Worm (Caenorhabditis elegans) whole organism, late embryonic: Measurements from ENCODE around the gene K02D10.8.

ENCODE experiments used
- C08G9.2 ChIP-seq: sonication (generic microtip); optimal IDR thresholded peaks from 2 replicates; lab custom pipeline; 2016; ENCODE audit warnings: mild to moderate bottlenecking, missing genetic modification characterization, moderate library complexity, missing compliant biosample characterization
- C38D4.7 ChIP-seq: fragments of 200-800 bp; sonication (Bioruptor generic); optimal IDR thresholded peaks from 2 replicates; lab custom pipeline; 2018; ENCODE audit warnings: mild to moderate bottlenecking, missing genetic modification characterization, moderate library complexity, missing compliant biosample characterization
- F13H6.1 ChIP-seq: sonication (generic microtip); optimal IDR thresholded peaks from 2 replicates; lab custom pipeline; 2016; ENCODE audit warnings: missing genetic modification characterization, missing compliant biosample characterization
- K09A11.1 ChIP-seq: sonication (generic microtip); optimal IDR thresholded peaks from 2 replicates; lab custom pipeline; 2017; ENCODE audit warnings: antibody characterized with exemption, mild to moderate bottlenecking, missing genetic modification characterization, missing compliant biosample characterization; ENCODE audit not compliant: insufficient read depth
- T23F11.4 ChIP-seq: fragments of 200-800 bp; sonication (Bioruptor generic); optimal IDR thresholded peaks from 2 replicates; lab custom pipeline; 2018; ENCODE audit warnings: mild to moderate bottlenecking, missing genetic modification characterization, missing compliant biosample characterization
- ahr-1 ChIP-seq: sonication (generic microtip); optimal IDR thresholded peaks from 2 replicates; lab custom pipeline; 2016; ENCODE audit warnings: missing genetic modification characterization, missing compliant biosample characterization
- ama-1 ChIP-seq: fragments of 150-350 bp; optimal IDR thresholded peaks from 2 replicates; lab custom pipeline; 2014
- ceh-18 ChIP-seq: sonication (generic microtip); optimal IDR thresholded peaks from 2 replicates; lab custom pipeline; 2016; ENCODE audit warnings: missing genetic modification characterization, missing compliant biosample characterization
- ceh-19 ChIP-seq: fragments of 200-800 bp; sonication (Bioruptor generic); optimal IDR thresholded peaks from 2 replicates; lab custom pipeline; 2018; ENCODE audit warnings: mild to moderate bottlenecking, missing genetic modification characterization, missing compliant biosample characterization
- ceh-2 ChIP-seq: sonication (generic microtip); optimal IDR thresholded peaks from 2 replicates; lab custom pipeline; 2016; ENCODE audit warnings: missing genotype, missing genetic modification characterization, missing compliant biosample characterization
- ceh-24 ChIP-seq: sonication (generic microtip); optimal IDR thresholded peaks from 2 replicates; lab custom pipeline; 2016; ENCODE audit warnings: mild to moderate bottlenecking, missing genetic modification characterization, missing compliant biosample characterization
- ceh-31 ChIP-seq: sonication (generic microtip); optimal IDR thresholded peaks from 2 replicates; lab custom pipeline; 2016; ENCODE audit warnings: missing genetic modification characterization, missing compliant biosample characterization
- ceh-34 ChIP-seq: sonication (generic microtip); optimal IDR thresholded peaks from 2 replicates; lab custom pipeline; 2016; ENCODE audit warnings: mild to moderate bottlenecking, missing genetic modification characterization, missing compliant biosample characterization
- ceh-45 ChIP-seq: fragments of 200-800 bp; sonication (Bioruptor generic); IDR thresholded peaks from 2 replicates; pipeline ENCODE4 v1.3.6; 2022; ENCODE audit warnings: missing genetic modification reagents, missing genetic modification characterization, missing compliant biosample characterization
- ceh-48 ChIP-seq: sonication (generic microtip); optimal IDR thresholded peaks from 2 replicates; lab custom pipeline; 2016; ENCODE audit warnings: missing genetic modification characterization, inconsistent platforms, missing compliant biosample characterization
- ceh-6 ChIP-seq: fragments of 200-800 bp; sonication (Bioruptor generic); optimal IDR thresholded peaks from 2 replicates; lab custom pipeline; 2018; ENCODE audit warnings: mild to moderate bottlenecking, missing genetic modification characterization, missing compliant biosample characterization
- che-1 ChIP-seq: sonication (generic microtip); optimal IDR thresholded peaks from 2 replicates; lab custom pipeline; 2016; ENCODE audit warnings: mild to moderate bottlenecking, missing genetic modification characterization, missing compliant biosample characterization
- dmd-4 ChIP-seq: sonication (generic microtip); optimal IDR thresholded peaks from 2 replicates; lab custom pipeline; 2016; ENCODE audit warnings: borderline replicate concordance, missing genetic modification characterization, missing compliant biosample characterization
- elt-2 ChIP-seq: sonication (generic microtip); optimal IDR thresholded peaks from 2 replicates; lab custom pipeline; 2016; ENCODE audit warnings: missing genetic modification reagents, missing genetic modification characterization, missing compliant biosample characterization
- ets-4 ChIP-seq: sonication (generic microtip); optimal IDR thresholded peaks from 2 replicates; lab custom pipeline; 2016; ENCODE audit warnings: missing genetic modification characterization, missing compliant biosample characterization
- fkh-6 ChIP-seq: sonication (generic microtip); optimal IDR thresholded peaks from 2 replicates; lab custom pipeline; 2016; ENCODE audit warnings: missing genetic modification characterization, missing compliant biosample characterization
- hlh-13 ChIP-seq: fragments of 200-800 bp; sonication (Bioruptor generic); optimal IDR thresholded peaks from 2 replicates; lab custom pipeline; 2018; ENCODE audit warnings: mild to moderate bottlenecking, missing genetic modification characterization, missing compliant biosample characterization
- hlh-15 ChIP-seq: sonication (generic microtip); optimal IDR thresholded peaks from 2 replicates; lab custom pipeline; 2016; ENCODE audit warnings: missing genetic modification characterization, missing compliant biosample characterization
- hlh-30 ChIP-seq: sonication (generic microtip); optimal IDR thresholded peaks from 2 replicates; lab custom pipeline; 2017; ENCODE audit warnings: antibody characterized with exemption, missing genetic modification characterization, missing compliant biosample characterization; ENCODE audit not compliant: insufficient read depth
- hlh-8 ChIP-seq: sonication (generic microtip); optimal IDR thresholded peaks from 2 replicates; lab custom pipeline; 2016; ENCODE audit warnings: missing genotype, missing genetic modification characterization, missing compliant biosample characterization
- lim-6 ChIP-seq: sonication (generic microtip); optimal IDR thresholded peaks from 2 replicates; lab custom pipeline; 2016; ENCODE audit warnings: missing genetic modification characterization, missing compliant biosample characterization
- lin-11 ChIP-seq: fragments of 200-800 bp; sonication (Bioruptor generic); optimal IDR thresholded peaks from 2 replicates; lab custom pipeline; 2018; ENCODE audit warnings: mild to moderate bottlenecking, missing genetic modification characterization, missing compliant biosample characterization
- madf-2 ChIP-seq: sonication (generic microtip); optimal IDR thresholded peaks from 2 replicates; lab custom pipeline; 2017; ENCODE audit warnings: missing genetic modification characterization, missing compliant biosample characterization
- mec-3 ChIP-seq: sonication (generic microtip); optimal IDR thresholded peaks from 2 replicates; lab custom pipeline; 2016; ENCODE audit warnings: borderline replicate concordance, missing genetic modification characterization, missing compliant biosample characterization
- nfya-1 ChIP-seq: sonication (generic microtip); optimal IDR thresholded peaks from 2 replicates; lab custom pipeline; 2017; ENCODE audit warnings: missing genetic modification characterization, mild to moderate bottlenecking, missing compliant biosample characterization, antibody characterized with exemption, moderate library complexity
- nhr-11 ChIP-seq: fragments of 150-350 bp; optimal IDR thresholded peaks from 2 replicates; lab custom pipeline; 2014; ENCODE audit warnings: missing biosample characterization, missing genetic modification characterization
- npax-4 ChIP-seq: sonication (generic microtip); optimal IDR thresholded peaks from 2 replicates; lab custom pipeline; 2016; ENCODE audit warnings: missing genetic modification characterization, missing compliant biosample characterization
- odd-2 ChIP-seq: sonication (generic microtip); optimal IDR thresholded peaks from 2 replicates; lab custom pipeline; 2017; ENCODE audit warnings: antibody characterized with exemption, mild to moderate bottlenecking, missing genetic modification characterization, missing compliant biosample characterization
- pag-3 ChIP-seq: sonication (generic microtip); optimal IDR thresholded peaks from 2 replicates; lab custom pipeline; 2016; ENCODE audit warnings: missing compliant biosample characterization, missing genetic modification characterization, borderline replicate concordance
- pax-1 ChIP-seq: fragments of 150-350 bp; optimal IDR thresholded peaks from 2 replicates; lab custom pipeline; 2014; ENCODE audit warnings: missing biosample characterization, missing genetic modification characterization
- pha-2 ChIP-seq: sonication (generic microtip); optimal IDR thresholded peaks from 2 replicates; lab custom pipeline; 2017; ENCODE audit warnings: mild to moderate bottlenecking, missing genetic modification characterization, missing compliant biosample characterization
- pqm-1 ChIP-seq: sonication (generic microtip); optimal IDR thresholded peaks from 2 replicates; lab custom pipeline; 2016; ENCODE audit warnings: missing genetic modification characterization, missing compliant biosample characterization
- pros-1 ChIP-seq: fragments of 150-350 bp; optimal IDR thresholded peaks from 2 replicates; lab custom pipeline; 2014; ENCODE audit warnings: missing biosample characterization, missing genetic modification reagents, missing genetic modification characterization
- ref-2 ChIP-seq: sonication (generic microtip); optimal IDR thresholded peaks from 2 replicates; lab custom pipeline; 2016; ENCODE audit warnings: missing genetic modification characterization, missing compliant biosample characterization
- sdc-2 ChIP-seq: sonication (generic microtip); optimal IDR thresholded peaks from 2 replicates; lab custom pipeline; 2016; ENCODE audit warnings: missing genotype, missing genetic modification characterization, missing compliant biosample characterization
- sox-4 ChIP-seq: sonication (generic microtip); optimal IDR thresholded peaks from 2 replicates; lab custom pipeline; 2017; ENCODE audit warnings: mild to moderate bottlenecking, missing genetic modification characterization, inconsistent platforms, missing compliant biosample characterization
- tbx-2 ChIP-seq: sonication (generic microtip); optimal IDR thresholded peaks from 2 replicates; lab custom pipeline; 2016; ENCODE audit warnings: missing genetic modification characterization, missing compliant biosample characterization
- ttx-3 ChIP-seq: sonication (generic microtip); optimal IDR thresholded peaks from 2 replicates; lab custom pipeline; 2016; ENCODE audit warnings: missing genetic modification reagents, missing genetic modification characterization, missing compliant biosample characterization
- unc-55 ChIP-seq: sonication (generic microtip); optimal IDR thresholded peaks from 2 replicates; lab custom pipeline; 2017; ENCODE audit warnings: missing biosample characterization, missing genetic modification reagents, missing genetic modification characterization
- zip-5 ChIP-seq: sonication (generic microtip); optimal IDR thresholded peaks from 2 replicates; lab custom pipeline; 2016; ENCODE audit warnings: missing genetic modification characterization, missing compliant biosample characterization
- ztf-16 ChIP-seq: sonication (generic microtip); optimal IDR thresholded peaks from 2 replicates; lab custom pipeline; 2017; ENCODE audit warnings: missing genetic modification characterization, missing compliant biosample characterization

The K02D10.8 gene

ce11 chrIII:8791235-8791634 lies 5.1 kb downstream of the K02D10.8 start, which contains the start of the genes zfp-1 and F54F2.14:
Gene zfp-1, plus strand, starts transcription at chrIII:8791535.
Gene F54F2.14, plus strand, starts transcription at chrIII:8791546.
- no peak for TF ChIP-seq pag-3 (tag; lab: Kevin White, UChicago)
- no peak for TF ChIP-seq fkh-6 (tag; lab: Kevin White, UChicago)
- TF ChIP-seq zip-5: no peak
- TF ChIP-seq hlh-15 (tag; lab: Kevin White, UChicago): no peak
- TF ChIP-seq sdc-2 (tag; lab: Kevin White, UChicago): no peak
- no peak for TF ChIP-seq sox-4 (tag; lab: Kevin White, UChicago)
- no peak for TF ChIP-seq pqm-1
- no peak for TF ChIP-seq C08G9.2 (tag; lab: Kevin White, UChicago)
- no peak for TF ChIP-seq ceh-24 (tag; lab: Kevin White, UChicago)
- TF ChIP-seq ceh-18 (tag; lab: Kevin White, UChicago): no peak
- no peak for TF ChIP-seq ceh-45
- TF ChIP-seq nfya-1: no peak
- TF ChIP-seq pros-1: no peak
- TF ChIP-seq nhr-11: no peak
- TF ChIP-seq ets-4 (tag; lab: Kevin White, UChicago): no peak
- no peak for TF ChIP-seq ttx-3 (tag; lab: Kevin White, UChicago)
- no peak for TF ChIP-seq odd-2 (tag; lab: Kevin White, UChicago)
- no peak for TF ChIP-seq pax-1 (tag; lab: Kevin White, UChicago)

DNA sequence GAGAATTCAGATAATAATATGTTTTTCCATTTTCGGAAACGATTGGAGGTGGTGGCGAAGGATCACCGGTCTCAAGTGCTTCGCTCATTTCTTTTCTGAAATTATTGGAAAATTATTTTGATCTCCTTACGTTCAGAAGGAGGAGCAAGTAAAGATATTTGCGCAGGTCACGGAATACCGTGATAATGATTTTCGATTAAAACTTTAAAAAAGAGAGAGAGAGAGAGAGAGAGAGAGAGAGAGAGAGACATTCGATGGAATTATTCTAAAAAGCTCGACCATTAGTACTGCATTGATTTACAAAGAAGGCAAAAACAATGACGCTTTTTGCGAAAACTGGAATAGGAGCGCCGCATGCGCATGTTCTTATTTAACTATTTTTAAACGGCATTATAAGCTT lies 6.1 kb downstream of the K02D10.8 start, which contains the start of gene ztf-1:
TSS of gene ztf-1 (minus strand) at position 101 of the 400 bp plus-strand sequence.
- TF ChIP-seq pag-3 (tag; lab: Kevin White, UChicago) (no peak), sox-4 (tag; lab: Kevin White, UChicago) (no peak), che-1 (tag; lab: Kevin White, UChicago) (no peak)
- TF ChIP-seq, all 69 proteins: peak for 0

- no peak for TF ChIP-seq C38D4.7 (GFP tag; lab: Kevin White, UChicago)
- peak; percentile 60 for TF ChIP-seq nfya-1
- TF ChIP-seq C08G9.2 (tag; lab: Kevin White, UChicago): no peak
- TF ChIP-seq ceh-48 (tag; lab: Kevin White, UChicago): no peak
- TF ChIP-seq ceh-18 (tag; lab: Kevin White, UChicago): peak; percentile 28
- no peak for TF ChIP-seq ceh-2 (tag; lab: Kevin White, UChicago)
- TF ChIP-seq F13H6.1 (tag; lab: Kevin White, UChicago): peak; percentile 7
- TF ChIP-seq ref-2 (tag; lab: Kevin White, UChicago): peak; percentile 77
- TF ChIP-seq lim-6 (tag; lab: Kevin White, UChicago): no peak
- TF ChIP-seq odd-2 (tag; lab: Kevin White, UChicago): no peak
- TF ChIP-seq ahr-1 (tag; lab: Kevin White, UChicago): no peak
- TF ChIP-seq npax-4 (tag; lab: Kevin White, UChicago): no peak
- TF ChIP-seq sox-4 (tag; lab: Kevin White, UChicago): no peak
- TF ChIP-seq madf-2 (tag; lab: Kevin White, UChicago): no peak
- TF ChIP-seq ets-4 (tag; lab: Kevin White, UChicago): peak; percentile 42
- no peak for TF ChIP-seq nhr-11
- TF ChIP-seq hlh-30: peak; percentile 3
- TF ChIP-seq mec-3: no peak
- peak; percentile 25 for TF ChIP-seq ztf-16 (tag; lab: Kevin White, UChicago)
- no peak for TF ChIP-seq T23F11.4 (GFP tag; lab: Kevin White, UChicago)
- TF ChIP-seq sdc-2 (tag; lab: Kevin White, UChicago): no peak
- TF ChIP-seq ceh-34 (tag; lab: Kevin White, UChicago): peak; percentile 82
- TF ChIP-seq dmd-4 (tag; lab: Kevin White, UChicago): no peak
- peak; percentile 26 for TF ChIP-seq pha-2
- peak; percentile 76 for TF ChIP-seq ceh-31 (tag; lab: Kevin White, UChicago)
- peak; percentile 13 for TF ChIP-seq ceh-19 (GFP tag; lab: Kevin White, UChicago)
- no peak for TF ChIP-seq zip-5
- TF ChIP-seq hlh-13 (GFP tag; lab: Kevin White, UChicago): no peak
- no peak for TF ChIP-seq hlh-8 (tag; lab: Kevin White, UChicago)
- no peak for TF ChIP-seq K09A11.1 (tag; lab: Kevin White, UChicago)
- TF ChIP-seq pros-1: peak; percentile 87
- TF ChIP-seq ceh-6: no peak
- TF ChIP-seq lin-11 (tag; lab: Kevin White, UChicago): no peak
- TF ChIP-seq ama-1 (lab: Kevin White, UChicago): peak; percentile 5
- TF ChIP-seq elt-2 (tag; lab: Kevin White, UChicago): no peak
- peak; percentile 51 for TF ChIP-seq tbx-2
- peak; percentile 41 for TF ChIP-seq unc-55
- TF ChIP-seq, all 69 proteins: peak for 15
These were observed 8.6 kb downstream of the K02D10.8 start for ce11 chrIII:8794793-8795192.
